Worm (Caenorhabditis elegans) whole organism, midembryonic: Measurements from ENCODE around the gene C25E10.8.

Source experiments
- T22C8.4 ChIP-seq: fragments of 200-800 bp; sonication (Bioruptor generic); IDR thresholded peaks from 2 replicates; pipeline ENCODE4 v1.3.6; 2022; ENCODE audit warnings: missing genetic modification characterization, missing compliant biosample characterization
- flt-1 ChIP-seq: fragments of 200-800 bp; sonication (Bioruptor generic); IDR thresholded peaks from 2 replicates; pipeline ENCODE4 v1.3.6; 2022; ENCODE audit warnings: missing genetic modification characterization, missing compliant biosample characterization
- med-1 ChIP-seq: sonication (generic microtip); optimal IDR thresholded peaks from 2 replicates; lab custom pipeline; 2017; ENCODE audit warnings: missing genetic modification characterization, mild to moderate bottlenecking, missing compliant biosample characterization, antibody characterized with exemption, missing genetic modification reagents; ENCODE audit not compliant: insufficient read depth
- ref-1 ChIP-seq: fragments of 200-800 bp; sonication (Bioruptor generic); conservative IDR thresholded peaks from 2 replicates; pipeline ENCODE4 v1.3.6; 2022; ENCODE audit warnings: missing genetic modification reagents, missing genetic modification characterization, missing compliant biosample characterization
- tab-1 ChIP-seq: fragments of 200-800 bp; sonication (Bioruptor generic); IDR thresholded peaks from 2 replicates; pipeline ENCODE4 v1.3.6; 2022; ENCODE audit warnings: missing genetic modification characterization, missing compliant biosample characterization
- ztf-29 ChIP-seq: fragments of 200-800 bp; sonication (Bioruptor generic); IDR thresholded peaks from 2 replicates; pipeline ENCODE4 v1.3.6; 2022; ENCODE audit warnings: missing genetic modification reagents, missing genetic modification characterization, missing compliant biosample characterization

ce11 chrV:9016479-9016878, 37.4 kb downstream of the C25E10.8 start, which contains the start of gene oac-40:
- TF ChIP-seq tab-1 = no peak
- no peak for TF ChIP-seq ref-1 (GFP tag; lab: Robert Waterston, UW)
- no peak for TF ChIP-seq med-1 (GFP tag; lab: Kevin White, UChicago)
- TF ChIP-seq flt-1 (GFP tag; lab: Robert Waterston, UW) = no peak
- no peak for TF ChIP-seq ztf-29 (GFP tag; lab: Robert Waterston, UW)
- TF ChIP-seq T22C8.4 (GFP tag; lab: Robert Waterston, UW) = no peak
